Worm (Caenorhabditis elegans) whole organism, early embryonic: Measurements from ENCODE around the gene golg-2.
A peak's percentile ranks its signal among the peaks of the same experiment; 100 is the strongest.

Experiments
- B0310.2 ChIP-seq: sonication (generic microtip); optimal IDR thresholded peaks from 2 replicates; lab custom pipeline; 2016; ENCODE audit warnings: mild to moderate bottlenecking, missing genetic modification characterization, missing compliant biosample characterization
- F13C5.2 ChIP-seq: sonication (generic microtip); optimal IDR thresholded peaks from 2 replicates; lab custom pipeline; 2017; ENCODE audit warnings: mild to moderate bottlenecking, missing genetic modification characterization, inconsistent platforms, missing compliant biosample characterization
- aly-1 ChIP-seq: sonication (generic microtip); optimal IDR thresholded peaks from 2 replicates; lab custom pipeline; 2016; ENCODE audit warnings: missing genetic modification characterization, missing compliant biosample characterization
- ama-1 ChIP-seq: fragments of 150-350 bp; optimal IDR thresholded peaks from 2 replicates; lab custom pipeline; 2014
- ceh-13 ChIP-seq: fragments of 200-800 bp; sonication (Bioruptor generic); optimal IDR thresholded peaks from 2 replicates; lab custom pipeline; 2018; ENCODE audit warnings: mild to moderate bottlenecking, missing genetic modification characterization, missing compliant biosample characterization
- ceh-36 ChIP-seq: sonication (generic microtip); optimal IDR thresholded peaks from 2 replicates; lab custom pipeline; 2016; ENCODE audit warnings: missing genetic modification characterization, inconsistent platforms, missing compliant biosample characterization
- ets-7 ChIP-seq: sonication (generic microtip); optimal IDR thresholded peaks from 2 replicates; lab custom pipeline; 2016; ENCODE audit warnings: missing genotype, missing genetic modification characterization, missing compliant biosample characterization
- flt-1 ChIP-seq: fragments of 200-800 bp; sonication (Bioruptor generic); IDR thresholded peaks from 2 replicates; pipeline ENCODE4 v1.3.6; 2022; ENCODE audit warnings: missing genetic modification characterization, missing compliant biosample characterization
- hmbx-1 ChIP-seq: sonication (generic microtip); optimal IDR thresholded peaks from 2 replicates; lab custom pipeline; 2016; ENCODE audit warnings: mild to moderate bottlenecking, missing genetic modification characterization, missing compliant biosample characterization
- hmg-4 ChIP-seq: fragments of 200-800 bp; sonication (Bioruptor generic); optimal IDR thresholded peaks from 2 replicates; lab custom pipeline; 2018; ENCODE audit warnings: mild to moderate bottlenecking, missing genetic modification characterization, missing compliant biosample characterization
- hnd-1 ChIP-seq: sonication (generic microtip); optimal IDR thresholded peaks from 2 replicates; lab custom pipeline; 2016; ENCODE audit warnings: missing genetic modification characterization, missing compliant biosample characterization
- pes-1 ChIP-seq: fragments of 200-800 bp; sonication (Bioruptor generic); IDR thresholded peaks from 2 replicates; pipeline ENCODE4 v1.3.6; 2022; ENCODE audit warnings: missing genetic modification reagents, missing genetic modification characterization, missing compliant biosample characterization
- scrt-1 ChIP-seq: fragments of 200-800 bp; sonication (Bioruptor generic); IDR thresholded peaks from 2 replicates; pipeline ENCODE4 v1.3.6; 2022; ENCODE audit warnings: missing genetic modification characterization, missing compliant biosample characterization
- sea-1 ChIP-seq: fragments of 200-800 bp; sonication (Bioruptor generic); conservative IDR thresholded peaks from 2 replicates; pipeline ENCODE4 v1.3.6; 2022; ENCODE audit warnings: missing genetic modification characterization, missing compliant biosample characterization
- tbx-11 ChIP-seq: fragments of 200-800 bp; sonication (Bioruptor generic); IDR thresholded peaks from 2 replicates; pipeline ENCODE4 v1.3.6; 2022; ENCODE audit warnings: missing genetic modification characterization, missing compliant biosample characterization
- tbx-37 ChIP-seq: fragments of 200-800 bp; sonication (Bioruptor generic); conservative IDR thresholded peaks from 2 replicates; pipeline ENCODE4 v1.3.6; 2022; ENCODE audit warnings: missing genetic modification reagents, missing genetic modification characterization, missing compliant biosample characterization
- tra-4 ChIP-seq: sonication (generic microtip); optimal IDR thresholded peaks from 2 replicates; lab custom pipeline; 2017; ENCODE audit warnings: missing genetic modification characterization, missing compliant biosample characterization

Gene golg-2

ce11 chrII:5018578-5018977, 21.3 kb downstream of the golg-2 start:
- no peak for TF ChIP-seq hmg-4 (GFP tag; lab: Kevin White, UChicago)
- TF ChIP-seq ets-7, result no peak
- TF ChIP-seq ama-1 (lab: Kevin White, UChicago), result no peak
- TF ChIP-seq sea-1 (GFP tag; lab: Robert Waterston, UW), result no peak
- TF ChIP-seq B0310.2 (tag; lab: Kevin White, UChicago), result no peak
- TF ChIP-seq hnd-1 (tag; lab: Kevin White, UChicago), result no peak
- no peak for TF ChIP-seq hmbx-1 (tag; lab: Kevin White, UChicago)
- no peak for TF ChIP-seq F13C5.2 (tag; lab: Kevin White, UChicago)
- TF ChIP-seq ceh-36, result no peak
- no peak for TF ChIP-seq pes-1 (GFP tag; lab: Robert Waterston, UW)
- no peak for TF ChIP-seq aly-1 (tag; lab: Kevin White, UChicago)

ce11 chrII:5016977-5017585, 22.8 kb downstream of the golg-2 start:
- peak; percentile 42 for TF ChIP-seq aly-1 (tag; lab: Kevin White, UChicago)
- TF ChIP-seq hmg-4 (GFP tag; lab: Kevin White, UChicago), result peak; percentile 46
- no peak for TF ChIP-seq ama-1 (lab: Kevin White, UChicago)

- TF ChIP-seq tbx-37 (GFP tag; lab: Robert Waterston, UW), result no peak
- TF ChIP-seq hnd-1 (tag; lab: Kevin White, UChicago), result no peak
- no peak for TF ChIP-seq tra-4
- TF ChIP-seq ceh-36, result no peak
- no peak for TF ChIP-seq B0310.2 (tag; lab: Kevin White, UChicago)
Measured at ce11 chrII:5016144-5016543, 23.7 kb downstream of the golg-2 start.

ce11 chrII:5014399-5014798, 25.5 kb downstream of the golg-2 start, which contains the start of gene F59A6.2:
F59A6.2 (plus strand) TSS chrII:5014699.
- no peak for TF ChIP-seq pes-1 (GFP tag; lab: Robert Waterston, UW)
- TF ChIP-seq ceh-13 (GFP tag; lab: Kevin White, UChicago), result no peak

ce11 chrII:5011978-5012377, 27.9 kb downstream of the golg-2 start, which contains the start of gene F59A6.12:
F59A6.12 (minus strand) TSS chrII:5012078.
- no peak for TF ChIP-seq B0310.2 (tag; lab: Kevin White, UChicago)
- no peak for TF ChIP-seq ama-1 (lab: Kevin White, UChicago)
- no peak for TF ChIP-seq F13C5.2 (tag; lab: Kevin White, UChicago)
- no peak for TF ChIP-seq scrt-1 (GFP tag; lab: Robert Waterston, UW)
- TF ChIP-seq tbx-37 (GFP tag; lab: Robert Waterston, UW), result no peak
- TF ChIP-seq tra-4, result no peak
- no peak for TF ChIP-seq flt-1
- no peak for TF ChIP-seq ceh-13 (GFP tag; lab: Kevin White, UChicago)
- no peak for TF ChIP-seq pes-1 (GFP tag; lab: Robert Waterston, UW)
- no peak for TF ChIP-seq ets-7
- no peak for TF ChIP-seq aly-1 (tag; lab: Kevin White, UChicago)
- TF ChIP-seq tbx-11 (GFP tag; lab: Robert Waterston, UW), result no peak
- no peak for TF ChIP-seq hnd-1 (tag; lab: Kevin White, UChicago)
- no peak for TF ChIP-seq hmg-4 (GFP tag; lab: Kevin White, UChicago)
- no peak for TF ChIP-seq sea-1 (GFP tag; lab: Robert Waterston, UW)
- no peak for TF ChIP-seq hmbx-1 (tag; lab: Kevin White, UChicago)
- TF ChIP-seq ceh-36, result no peak

ce11 chrII:5008033-5008432, 31.9 kb downstream of the golg-2 start, which contains the start of gene F59A6.3:
F59A6.3 (plus strand) TSS chrII:5008333.
- TF ChIP-seq ama-1 (lab: Kevin White, UChicago) (no peak), pes-1 (GFP tag; lab: Robert Waterston, UW) (no peak), tra-4 (no peak), hmbx-1 (tag; lab: Kevin White, UChicago) (no peak), scrt-1 (GFP tag; lab: Robert Waterston, UW) (no peak), sea-1 (GFP tag; lab: Robert Waterston, UW) (no peak), tbx-11 (GFP tag; lab: Robert Waterston, UW) (no peak), flt-1 (no peak), ceh-36 (no peak), hnd-1 (tag; lab: Kevin White, UChicago) (no peak), F13C5.2 (tag; lab: Kevin White, UChicago) (no peak), B0310.2 (tag; lab: Kevin White, UChicago) (no peak)

ce11 chrII:5004781-5005180, 35.1 kb downstream of the golg-2 start, which contains the start of gene F59A6.4:
F59A6.4 (plus strand) TSS chrII:5005081.
- TF ChIP-seq tbx-11 (GFP tag; lab: Robert Waterston, UW) (no peak), tra-4 (no peak), sea-1 (GFP tag; lab: Robert Waterston, UW) (no peak), flt-1 (no peak), ama-1 (lab: Kevin White, UChicago) (no peak), ceh-13 (GFP tag; lab: Kevin White, UChicago) (no peak), hmg-4 (GFP tag; lab: Kevin White, UChicago) (no peak)

ce11 chrII:5003660-5004059, 36.2 kb downstream of the golg-2 start, which contains the start of gene F59A6.10:
F59A6.10 (plus strand) TSS chrII:5003960.
- TF ChIP-seq scrt-1 (GFP tag; lab: Robert Waterston, UW) (no peak), hnd-1 (tag; lab: Kevin White, UChicago) (no peak), ama-1 (lab: Kevin White, UChicago) (no peak), sea-1 (GFP tag; lab: Robert Waterston, UW) (no peak), hmg-4 (GFP tag; lab: Kevin White, UChicago) (no peak), hmbx-1 (tag; lab: Kevin White, UChicago) (no peak), ets-7 (no peak), ceh-36 (no peak)
